Fruit fly (Drosophila melanogaster) whole organism: ENCODE data around the gene Ets21C.

ENCODE experiments used
- CG8478 ChIP-seq: fragments of >200 bp; optimal IDR thresholded peaks from 2 replicates; lab custom pipeline; 2018; ENCODE audit warnings: inconsistent platforms
- Dll ChIP-seq: fragments of >200 bp; optimal IDR thresholded peaks from 2 replicates; lab custom pipeline; 2017
- usp ChIP-seq: fragments of >200 bp; optimal IDR thresholded peaks from 2 replicates; lab custom pipeline; 2017; ENCODE audit warnings: missing biosample characterization, missing genetic modification characterization, mixed read lengths

dm6 chr2L:574226-574625 is 21.5 kb upstream of the Ets21C start, which contains the start of the genes Ipk2 and cold:
- TF ChIP-seq CG8478 (lab: Kevin White, UChicago), result no peak
- TF ChIP-seq usp, result no peak
- no peak for TF ChIP-seq Dll (lab: Kevin White, UChicago)
